Fruit fly (Drosophila melanogaster) whole organism, embryonic: ENCODE measurements around the gene Cpsf5.

Experiments used
- Abd-B ChIP-seq: fragments of 200-800 bp; sonication (Bioruptor generic); optimal IDR thresholded peaks from 2 replicates; lab custom pipeline; 2018; ENCODE audit warnings: missing biosample characterization, mild to moderate bottlenecking, missing genetic modification characterization, moderate library complexity
- Atf-2 ChIP-seq: fragments of 200-800 bp; sonication (Bioruptor generic); optimal IDR thresholded peaks from 2 replicates; lab custom pipeline; 2016; ENCODE audit warnings: missing biosample characterization, missing genetic modification characterization
- B-H1 ChIP-seq: fragments of 200-800 bp; sonication (Bioruptor generic); IDR thresholded peaks from 3 replicates; pipeline ENCODE4 v1.3.6; 2022; ENCODE audit warnings: missing biosample characterization, missing genetic modification characterization
- Bgb ChIP-seq: fragments of 200-800 bp; sonication (Bioruptor generic); IDR thresholded peaks from 2 replicates; pipeline ENCODE4 v1.3.6; 2022; ENCODE audit warnings: missing biosample characterization, missing genetic modification characterization; ENCODE audit not compliant: partially characterized antibody
- CG12391 ChIP-seq: fragments of 200-800 bp; sonication (Bioruptor generic); optimal IDR thresholded peaks from 3 replicates; lab custom pipeline; 2018; ENCODE audit warnings: missing biosample characterization, mild to moderate bottlenecking, missing genetic modification characterization, moderate library complexity
- CG12942 ChIP-seq: fragments of 200-800 bp; sonication (Bioruptor generic); optimal IDR thresholded peaks from 3 replicates; lab custom pipeline; 2016; ENCODE audit warnings: missing biosample characterization, missing genetic modification characterization
- CG13296 ChIP-seq: fragments of 200-800 bp; sonication (Bioruptor generic); optimal IDR thresholded peaks from 3 replicates; lab custom pipeline; 2018; ENCODE audit warnings: missing biosample characterization, mild to moderate bottlenecking, missing genetic modification characterization
- CG13894 ChIP-seq: fragments of 200-800 bp; sonication (Bioruptor generic); optimal IDR thresholded peaks from 3 replicates; lab custom pipeline; 2018; ENCODE audit warnings: missing biosample characterization, mild to moderate bottlenecking, missing genetic modification characterization, moderate library complexity
- CG1602 ChIP-seq: fragments of 200-800 bp; sonication (Bioruptor generic); optimal IDR thresholded peaks from 3 replicates; lab custom pipeline; 2016; ENCODE audit warnings: missing biosample characterization, missing genetic modification characterization
- CG17829 ChIP-seq: fragments of 200-800 bp; optimal IDR thresholded peaks from 2 replicates; lab custom pipeline; 2019; ENCODE audit warnings: missing biosample characterization, mild to moderate bottlenecking, missing genetic modification characterization, moderate library complexity
- CG30403 ChIP-seq: fragments of 200-800 bp; sonication (Bioruptor generic); optimal IDR thresholded peaks from 3 replicates; lab custom pipeline; 2016; ENCODE audit warnings: missing biosample characterization, missing genetic modification characterization
- CG3281 ChIP-seq: fragments of 200-800 bp; sonication (Bioruptor generic); optimal IDR thresholded peaks from 3 replicates; lab custom pipeline; 2017; ENCODE audit warnings: missing biosample characterization, mild to moderate bottlenecking, missing genetic modification characterization
- CG4282 ChIP-seq: fragments of 200-800 bp; sonication (Bioruptor generic); optimal IDR thresholded peaks from 2 replicates; lab custom pipeline; 2016; ENCODE audit warnings: missing biosample characterization, missing genetic modification characterization
- CG4360 ChIP-seq: fragments of 200-800 bp; sonication (Bioruptor generic); IDR thresholded peaks from 2 replicates; pipeline ENCODE4 v1.3.6; 2022; ENCODE audit warnings: missing biosample characterization, missing genetic modification characterization
- CG4707 ChIP-seq: fragments of 200-800 bp; sonication (Bioruptor generic); optimal IDR thresholded peaks from 2 replicates; lab custom pipeline; 2018; ENCODE audit warnings: missing biosample characterization, mild to moderate bottlenecking, missing genetic modification characterization, moderate library complexity
- CG6683 ChIP-seq: fragments of 200-800 bp; sonication (Bioruptor generic); optimal IDR thresholded peaks from 2 replicates; lab custom pipeline; 2017; ENCODE audit warnings: missing biosample characterization, mild to moderate bottlenecking, missing genetic modification characterization, missing genetic modification reagents
- CG7839 ChIP-seq: fragments of 200-800 bp; sonication (Bioruptor generic); optimal IDR thresholded peaks from 3 replicates; lab custom pipeline; 2018; ENCODE audit warnings: missing biosample characterization, mild to moderate bottlenecking, missing genetic modification characterization, moderate library complexity
- CG8281 ChIP-seq: fragments of 200-800 bp; sonication (Bioruptor generic); optimal IDR thresholded peaks from 2 replicates; lab custom pipeline; 2018; ENCODE audit warnings: missing biosample characterization, mild to moderate bottlenecking, missing genetic modification characterization, moderate library complexity
- CG8478 ChIP-seq: fragments of >200 bp; optimal IDR thresholded peaks from 2 replicates; lab custom pipeline; 2018
- CG9727 ChIP-seq: fragments of 200-800 bp; sonication (Bioruptor generic); optimal IDR thresholded peaks from 3 replicates; lab custom pipeline; 2017; ENCODE audit warnings: missing biosample characterization, mild to moderate bottlenecking, missing genetic modification characterization
- CkIIα-i1 ChIP-seq: fragments of 200-800 bp; sonication (Bioruptor generic); IDR thresholded peaks from 2 replicates; pipeline ENCODE4 v1.3.6; 2022; ENCODE audit warnings: missing biosample characterization, missing genetic modification characterization
- Dp ChIP-seq: fragments of 200-800 bp; sonication (Bioruptor generic); optimal IDR thresholded peaks from 2 replicates; lab custom pipeline; 2018; ENCODE audit warnings: missing biosample characterization, mild to moderate bottlenecking, missing genetic modification characterization, moderate library complexity
- HHEX ChIP-seq: fragments of 200-800 bp; sonication (Bioruptor generic); optimal IDR thresholded peaks from 3 replicates; lab custom pipeline; 2017; ENCODE audit warnings: missing biosample characterization, mild to moderate bottlenecking, missing genetic modification characterization, missing genetic modification reagents
- HLH4C ChIP-seq: fragments of 200-800 bp; sonication (Bioruptor generic); IDR thresholded peaks from 3 replicates; pipeline ENCODE4 v1.3.6; 2022; ENCODE audit warnings: missing biosample characterization, missing genetic modification characterization; ENCODE audit not compliant: partially characterized antibody
- Ptx1 ChIP-seq: fragments of 200-800 bp; sonication (Bioruptor generic); IDR thresholded peaks from 2 replicates; pipeline ENCODE4 v1.3.6; 2022; ENCODE audit warnings: missing biosample characterization, missing genetic modification characterization
- Side ChIP-seq: fragments of 200-800 bp; sonication (Bioruptor generic); optimal IDR thresholded peaks from 2 replicates; lab custom pipeline; 2016; ENCODE audit warnings: missing biosample characterization, missing genetic modification characterization
- Usf ChIP-seq: fragments of 200-800 bp; sonication (Bioruptor generic); optimal IDR thresholded peaks from 2 replicates; lab custom pipeline; 2017; ENCODE audit warnings: missing genotype, missing biosample characterization, missing genetic modification characterization
- al ChIP-seq: fragments of 200-800 bp; sonication (Bioruptor generic); IDR thresholded peaks from 2 replicates; pipeline ENCODE4 v1.3.6; 2022; ENCODE audit warnings: missing biosample characterization, missing genetic modification characterization
- bcd ChIP-seq: fragments of 200-800 bp; sonication (Bioruptor generic); optimal IDR thresholded peaks from 2 replicates; lab custom pipeline; 2017; ENCODE audit warnings: missing biosample characterization, mild to moderate bottlenecking, missing genetic modification characterization
- cad ChIP-seq: fragments of >200 bp; optimal IDR thresholded peaks from 2 replicates; lab custom pipeline; 2017; ENCODE audit warnings: missing biosample characterization, missing genetic modification characterization
- chn ChIP-seq: fragments of 200-800 bp; sonication (Bioruptor generic); optimal IDR thresholded peaks from 2 replicates; lab custom pipeline; 2016; ENCODE audit warnings: missing biosample characterization, missing genetic modification characterization
- ci ChIP-seq: fragments of 200-800 bp; sonication (Bioruptor generic); IDR thresholded peaks from 3 replicates; pipeline ENCODE4 v1.3.6; 2022; ENCODE audit warnings: missing biosample characterization, missing genetic modification characterization
- dmrt11E ChIP-seq: fragments of 200-800 bp; sonication (Bioruptor generic); optimal IDR thresholded peaks from 3 replicates; lab custom pipeline; 2018; ENCODE audit warnings: missing biosample characterization, mild to moderate bottlenecking, missing genetic modification characterization, moderate library complexity
- eve ChIP-seq, 2 experiments: fragments of >200 bp; optimal IDR thresholded peaks; 2 replicates each; lab custom pipeline; 2017; ENCODE audit warnings: missing biosample characterization in 2 of 2, missing genetic modification characterization in 2 of 2
- ewg ChIP-seq: fragments of 200-800 bp; sonication (Bioruptor generic); optimal IDR thresholded peaks from 3 replicates; lab custom pipeline; 2017; ENCODE audit warnings: mild to moderate bottlenecking, missing biosample characterization, missing genetic modification reagents, missing genetic modification characterization
- exex ChIP-seq: fragments of 200-800 bp; sonication (Bioruptor generic); optimal IDR thresholded peaks from 4 replicates; lab custom pipeline; 2018; ENCODE audit warnings: missing biosample characterization, mild to moderate bottlenecking, missing genetic modification characterization, moderate library complexity
- ftz-f1 ChIP-seq: fragments of 200-800 bp; sonication (Bioruptor generic); optimal IDR thresholded peaks from 2 replicates; lab custom pipeline; 2016; ENCODE audit warnings: missing biosample characterization, missing genetic modification characterization
- gro ChIP-seq: fragments of 200-800 bp; sonication (Bioruptor generic); optimal IDR thresholded peaks from 2 replicates; lab custom pipeline; 2016; ENCODE audit warnings: missing biosample characterization, missing genetic modification characterization
- gsb-n ChIP-seq: fragments of 200-800 bp; sonication (Bioruptor generic); optimal IDR thresholded peaks from 3 replicates; lab custom pipeline; 2018; ENCODE audit warnings: missing biosample characterization, mild to moderate bottlenecking, missing genetic modification characterization
- lilli ChIP-seq: fragments of 200-800 bp; sonication (Bioruptor generic); optimal IDR thresholded peaks from 3 replicates; lab custom pipeline; 2016; ENCODE audit warnings: missing biosample characterization, missing genetic modification characterization
- luna ChIP-seq: fragments of 200-800 bp; sonication (Bioruptor generic); optimal IDR thresholded peaks from 2 replicates; lab custom pipeline; 2016; ENCODE audit warnings: missing biosample characterization, missing genetic modification characterization
- nerfin-1 ChIP-seq: fragments of 200-800 bp; sonication (Bioruptor generic); optimal IDR thresholded peaks from 3 replicates; lab custom pipeline; 2019; ENCODE audit warnings: missing biosample characterization, mild to moderate bottlenecking, missing genetic modification characterization, moderate library complexity
- p53 ChIP-seq: fragments of 200-800 bp; sonication (Bioruptor generic); optimal IDR thresholded peaks from 2 replicates; lab custom pipeline; 2016; ENCODE audit warnings: missing biosample characterization, missing genetic modification characterization
- pb ChIP-seq: fragments of 200-800 bp; sonication (Bioruptor generic); optimal IDR thresholded peaks from 3 replicates; lab custom pipeline; 2016; ENCODE audit warnings: missing biosample characterization, missing genetic modification characterization
- row ChIP-seq: fragments of 200-800 bp; sonication (Bioruptor generic); IDR thresholded peaks from 3 replicates; pipeline ENCODE4 v1.3.6; 2022; ENCODE audit warnings: missing biosample characterization, missing genetic modification characterization
- seq ChIP-seq: fragments of 200-800 bp; sonication (Bioruptor generic); IDR thresholded peaks from 2 replicates; pipeline ENCODE4 v1.3.6; 2022; ENCODE audit warnings: missing biosample characterization, missing genetic modification characterization
- sim ChIP-seq: fragments of 200-800 bp; sonication (Bioruptor generic); IDR thresholded peaks from 2 replicates; pipeline ENCODE4 v1.3.6; 2022; ENCODE audit warnings: missing biosample characterization, missing genetic modification characterization
- sqz ChIP-seq: fragments of 200-800 bp; sonication (Bioruptor generic); optimal IDR thresholded peaks from 3 replicates; lab custom pipeline; 2018; ENCODE audit warnings: missing biosample characterization, mild to moderate bottlenecking, missing genetic modification characterization
- sr ChIP-seq: fragments of 200-800 bp; sonication (Bioruptor generic); IDR thresholded peaks from 3 replicates; pipeline ENCODE4 v1.3.6; 2022; ENCODE audit warnings: missing biosample characterization, missing genetic modification characterization
- trem ChIP-seq: fragments of 200-800 bp; optimal IDR thresholded peaks from 3 replicates; lab custom pipeline; 2019; ENCODE audit warnings: missing biosample characterization, mild to moderate bottlenecking, missing genetic modification characterization, moderate library complexity

Cpsf5 gene

DNA sequence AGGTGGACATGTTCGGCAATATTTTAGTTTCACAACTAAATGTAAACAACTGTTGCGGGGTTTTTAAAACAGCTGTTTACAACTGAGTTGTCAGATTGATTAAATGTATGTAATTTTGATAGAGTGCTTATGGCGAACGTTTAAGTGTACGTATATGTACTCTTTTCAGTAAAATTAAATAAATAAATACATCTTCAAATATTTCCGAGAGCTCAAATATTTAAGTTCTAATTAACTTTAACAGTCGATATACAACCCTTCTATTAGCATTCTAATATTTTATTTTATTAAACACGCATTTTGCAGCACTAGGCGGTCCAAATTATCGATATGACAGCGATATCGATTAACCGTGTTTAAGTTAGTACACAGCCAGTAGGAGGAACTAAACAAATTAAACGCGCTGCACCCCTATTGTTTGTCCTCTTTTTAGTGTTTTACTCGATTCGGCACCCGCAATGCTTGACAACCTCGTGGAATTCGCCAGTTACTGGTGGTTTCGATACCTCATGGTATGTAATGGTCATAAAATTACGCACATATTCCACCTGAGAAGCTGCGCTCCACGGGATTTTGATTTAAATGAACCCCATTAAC is 40.8 kb downstream of the Cpsf5 start, which contains the start of the genes CG3448 and ghi (continued):
- TF ChIP-seq p53 (GFP tag; lab: Kevin White, UChicago) (no peak), eve (GFP tag; optimal IDR thresholded peaks at IDR 0.05; lab: Kevin White, UChicago) (no peak), CG3281 (GFP tag; lab: Kevin White, UChicago) (peak; percentile 68), Dp (GFP tag; lab: Kevin White, UChicago) (peak; percentile 61), gro (peak; percentile 41), CG4707 (GFP tag; lab: Kevin White, UChicago) (no peak), Bgb (peak; percentile 75), HLH4C (GFP tag; lab: Robert Waterston, UW) (peak; percentile 84), sim (GFP tag; lab: Robert Waterston, UW) (no peak), HHEX (GFP tag; lab: Kevin White, UChicago) (peak; percentile 64), ci (GFP tag; lab: Robert Waterston, UW) (peak; percentile 51; the same call in 2 of the 3 replicates), sr (GFP tag; lab: Robert Waterston, UW) (no peak), ewg (GFP tag; lab: Kevin White, UChicago) (peak; percentile 28), chn (GFP tag; lab: Kevin White, UChicago) (peak; percentile 24), cad (peak; percentile 31), seq (GFP tag; lab: Robert Waterston, UW) (no peak), CG1602 (GFP tag; lab: Kevin White, UChicago) (no peak), sqz (GFP tag; lab: Kevin White, UChicago) (peak; percentile 55), Side (GFP tag; lab: Kevin White, UChicago) (peak; percentile 26), nerfin-1 (tag; lab: Kevin White, UChicago) (peak; percentile 70), CG12942 (GFP tag; lab: Kevin White, UChicago) (no peak), CG13296 (GFP tag; lab: Kevin White, UChicago) (peak; percentile 76), Abd-B (GFP tag; lab: Kevin White, UChicago) (peak; percentile 73), Ptx1 (peak; percentile 58), ftz-f1 (no peak), CG8281 (tag; lab: Kevin White, UChicago) (peak; percentile 26), CG4282 (GFP tag; lab: Kevin White, UChicago) (no peak), CG12391 (peak; percentile 57), CG4360 (GFP tag; lab: Robert Waterston, UW) (no peak), lilli (GFP tag; lab: Kevin White, UChicago) (peak; percentile 59), trem (tag; lab: Kevin White, UChicago) (peak; percentile 84), gsb-n (tag; lab: Kevin White, UChicago) (peak; percentile 24), row (peak; percentile 57; the same call in 2 of the 3 replicates), Usf (GFP tag; lab: Kevin White, UChicago) (no peak), al (peak; percentile 59; the same call in 1 of the 2 replicates), CG9727 (GFP tag; lab: Kevin White, UChicago) (peak; percentile 35), CG30403 (GFP tag; lab: Kevin White, UChicago) (peak; percentile 76), exex (tag; lab: Kevin White, UChicago) (peak; percentile 56), CG17829 (tag; lab: Kevin White, UChicago) (peak; percentile 61), dmrt11E (tag; lab: Kevin White, UChicago) (peak; percentile 11), CG13894 (peak; percentile 78), CG7839 (peak; percentile 69), Atf-2 (GFP tag; lab: Kevin White, UChicago) (no peak), CG8478 (lab: Kevin White, UChicago) (no peak), CG6683 (GFP tag; lab: Kevin White, UChicago) (peak; percentile 37), bcd (GFP tag; lab: Kevin White, UChicago) (peak; percentile 56), CkIIα-i1 (GFP tag; lab: Robert Waterston, UW) (no peak), luna (no peak), pb (GFP tag; lab: Kevin White, UChicago) (no peak), B-H1 (GFP tag; lab: Robert Waterston, UW) (peak; percentile 13; the same call in 1 of the 3 replicates)
